ENCODE assay signal across 1 worm cellular context in genomic region chrV:20580511-20581040, ce11.
TF ChIP-seq lines count a peak whose summit lies in the region.

TSS of gene F26F2.7 (plus strand) at chrV:20580990.

TF ChIP-seq in whole organism, L1 larva, 84 proteins besides CTCF, POLR2A, EP300 and RAD21 (continued from another document):
- TF ChIP-seq fkh-4 (tag; optimal IDR thresholded peaks at IDR 0.05; lab: Kevin White, UChicago; ENCODE audit: borderline replicate concordance) (peak; percentile 69), unc-30 (tag; optimal IDR thresholded peaks at IDR 0.05; lab: Kevin White, UChicago) (no peak), efl-3 (GFP tag; optimal IDR thresholded peaks at IDR 0.05; lab: Kevin White, UChicago) (peak; percentile 46), lin-15B (tag; optimal IDR thresholded peaks at IDR 0.05; lab: Kevin White, UChicago) (no peak), aly-2 (tag; optimal IDR thresholded peaks at IDR 0.05; lab: Kevin White, UChicago) (no peak), dpl-1 (GFP tag; optimal IDR thresholded peaks at IDR 0.05; lab: Kevin White, UChicago) (peak; percentile 65 to 81 (median 79)), nhr-76 (tag; optimal IDR thresholded peaks at IDR 0.05; lab: Kevin White, UChicago) (no peak), lsy-2 (tag; optimal IDR thresholded peaks at IDR 0.05; lab: Kevin White, UChicago) (peak; percentile 89 to 91), vab-15 (tag; optimal IDR thresholded peaks at IDR 0.05; lab: Kevin White, UChicago) (no peak), grh-1 (GFP tag; IDR thresholded peaks at IDR 0.05; lab: Robert Waterston, UW) (peak; percentile 66; the same call in 1 of the 2 replicates), nhr-20 (tag; optimal IDR thresholded peaks at IDR 0.05; lab: Kevin White, UChicago) (peak; percentile 88), fkh-8 (tag; optimal IDR thresholded peaks at IDR 0.05; lab: Kevin White, UChicago) (peak; percentile 87), egl-27 (tag; optimal IDR thresholded peaks at IDR 0.05; lab: Kevin White, UChicago) (no peak), ets-5 (GFP tag; IDR thresholded peaks at IDR 0.05; lab: Robert Waterston, UW) (no peak), elt-2 (tag; optimal IDR thresholded peaks at IDR 0.05; lab: Kevin White, UChicago) (peak; percentile 81), C34B4.2 (tag; optimal IDR thresholded peaks at IDR 0.05; lab: Kevin White, UChicago) (no peak), aha-1 (tag; optimal IDR thresholded peaks at IDR 0.05; lab: Kevin White, UChicago) (peak; percentile 29), nhr-237 (tag; optimal IDR thresholded peaks at IDR 0.05; lab: Kevin White, UChicago) (no peak), blmp-1 (tag; optimal IDR thresholded peaks at IDR 0.05; lab: Kevin White, UChicago) (peak; percentile 11), pqm-1 (tag; optimal IDR thresholded peaks at IDR 0.05; lab: Kevin White, UChicago) (no peak), snu-23 (GFP tag; optimal IDR thresholded peaks at IDR 0.05; lab: Kevin White, UChicago) (peak; percentile 90), ceh-88 (GFP tag; IDR thresholded peaks at IDR 0.05; lab: Robert Waterston, UW) (peak; percentile 70), pag-3 (tag; optimal IDR thresholded peaks at IDR 0.05; lab: Kevin White, UChicago; ENCODE audit: borderline replicate concordance, insufficient read depth) (no peak)
TF ChIP-seq in whole organism, L1 larva: peak in this region for 53.
